Worm (Caenorhabditis elegans): ENCODE results near the gene rmd-6.
A peak's percentile ranks its signal among the peaks of the same experiment; 100 is the strongest.

Gene rmd-6

ce11 chrIV:5085782-5086181 lies 17.1 kb downstream of the rmd-6 start:
- peak in 1 of 2 experiments; percentile 1 for TF ChIP-seq unc-62 (GFP tag; optimal IDR thresholded peaks at IDR 0.05 in 1 of 2)
- no peak for TF ChIP-seq unc-62 (tag; optimal IDR thresholded peaks at IDR 0.05)
- no peak for TF ChIP-seq Y105C5A.15 (GFP tag; IDR thresholded peaks at IDR 0.05)
- no peak for TF ChIP-seq nhr-111 (GFP tag; optimal IDR thresholded peaks at IDR 0.05)
- TF ChIP-seq nhr-76 (tag; optimal IDR thresholded peaks at IDR 0.05) = no peak
- TF ChIP-seq lin-1 (GFP tag; IDR thresholded peaks at IDR 0.05) = no peak
- TF ChIP-seq dve-1 (tag; optimal IDR thresholded peaks at IDR 0.05; ENCODE audit: insufficient read depth) = no peak
- peak; percentile 76 for TF ChIP-seq set-16 (GFP tag; IDR thresholded peaks at IDR 0.05)
- TF ChIP-seq lin-38 (GFP tag; IDR thresholded peaks at IDR 0.05) = no peak

ce11 chrIV:5086243-5086960 lies 17.8 kb downstream of the rmd-6 start:
- no peak; the same call in 1 of the 2 replicates for TF ChIP-seq dmd-6 (GFP tag; IDR thresholded peaks at IDR 0.05)
- TF ChIP-seq daf-19 (GFP tag; conservative IDR thresholded peaks at IDR 0.05) = 0 out of 2 replicates have a peak, but pooled peaks have one; percentile 38
- TF ChIP-seq vab-7 (GFP tag; IDR thresholded peaks at IDR 0.05) = no peak
- 0 out of 2 replicates have a peak, but pooled peaks have one; percentile 8 for TF ChIP-seq saeg-2 (GFP tag; IDR thresholded peaks at IDR 0.05)
- peak; percentile 83 for TF ChIP-seq aha-1 (tag)
- no peak for TF ChIP-seq lin-15B (tag; optimal IDR thresholded peaks at IDR 0.05)
- TF ChIP-seq fos-1 (tag; optimal IDR thresholded peaks at IDR 0.05) = no peak
- no peak for TF ChIP-seq nhr-111 (GFP tag; optimal IDR thresholded peaks at IDR 0.05)
- no peak for TF ChIP-seq attf-4 (tag; optimal IDR thresholded peaks at IDR 0.05)
- no peak for TF ChIP-seq ctbp-1 (GFP tag; IDR thresholded peaks at IDR 0.05)
- peak; percentile 16 for TF ChIP-seq duxl-1 (tag; optimal IDR thresholded peaks at IDR 0.05; ENCODE audit: poor library complexity)
- no peak for TF ChIP-seq lin-13 (GFP tag; optimal IDR thresholded peaks at IDR 0.05)
- TF ChIP-seq lim-7 (GFP tag; IDR thresholded peaks at IDR 0.05) = 0 out of 2 replicates have a peak, but pooled peaks have one; percentile 30
- no peak for TF ChIP-seq skn-1 (tag; optimal IDR thresholded peaks at IDR 0.05)
- TF ChIP-seq Y105C5A.15 (GFP tag; IDR thresholded peaks at IDR 0.05) = no peak
- TF ChIP-seq T26A8.4 (GFP tag; IDR thresholded peaks at IDR 0.05) = 0 out of 2 replicates have a peak, but pooled peaks have one; percentile 39
- TF ChIP-seq fkh-10 (GFP tag; optimal IDR thresholded peaks at IDR 0.05) = no peak
- TF ChIP-seq ama-1 (optimal IDR thresholded peaks at IDR 0.05) = peak; percentile 18
- TF ChIP-seq egl-43 (GFP tag; IDR thresholded peaks at IDR 0.05) = no peak
- TF ChIP-seq nhr-77 (tag; optimal IDR thresholded peaks at IDR 0.05) = peak; percentile 6
- TF ChIP-seq dve-1 (tag; optimal IDR thresholded peaks at IDR 0.05; ENCODE audit: insufficient read depth) = peak; percentile 29
- peak in 1 of 2 experiments; percentile 7 for TF ChIP-seq lsy-2 (tag; optimal IDR thresholded peaks at IDR 0.05)
- TF ChIP-seq mep-1 (tag; optimal IDR thresholded peaks at IDR 0.05) = peak; percentile 40
- TF ChIP-seq pha-4 (GFP tag; IDR thresholded peaks at IDR 0.05) = peak; percentile 35; the same call in 1 of the 2 replicates
- TF ChIP-seq pha-4 (tag; optimal IDR thresholded peaks at IDR 0.05) = no peak
- peak; percentile 55 for TF ChIP-seq T20F7.1 (GFP tag; optimal IDR thresholded peaks at IDR 0.05)
- TF ChIP-seq nhr-237 (tag; optimal IDR thresholded peaks at IDR 0.05) = no peak
- TF ChIP-seq unc-62 (GFP tag; optimal IDR thresholded peaks at IDR 0.05 in 1 of 2) = peak in 1 of 2 experiments; percentile 51
- no peak for TF ChIP-seq unc-62 (tag; optimal IDR thresholded peaks at IDR 0.05)
- TF ChIP-seq snpc-1.2 (GFP tag; IDR thresholded peaks at IDR 0.05) = peak; percentile 18; the same call in 1 of the 2 replicates
- no peak for TF ChIP-seq cey-2 (tag; optimal IDR thresholded peaks at IDR 0.05; ENCODE audit: borderline replicate concordance, insufficient read depth)
- TF ChIP-seq egl-27 (tag; optimal IDR thresholded peaks at IDR 0.05) = no peak
- no peak for TF ChIP-seq Y5F2A.4 (GFP tag; optimal IDR thresholded peaks at IDR 0.05)

ce11 chrIV:5086961-5087326 lies 18.3 kb downstream of the rmd-6 start:
- TF ChIP-seq ces-1 (GFP tag; optimal IDR thresholded peaks at IDR 0.05) = no peak
- 0 out of 2 replicates have a peak, but pooled peaks have one; percentile 14 for TF ChIP-seq saeg-2 (GFP tag; IDR thresholded peaks at IDR 0.05)
- no peak for TF ChIP-seq nhr-76 (tag; optimal IDR thresholded peaks at IDR 0.05)
- no peak for TF ChIP-seq ZK546.5 (tag; optimal IDR thresholded peaks at IDR 0.05)
- TF ChIP-seq dmd-8 (GFP tag; IDR thresholded peaks at IDR 0.05) = 0 out of 2 replicates have a peak, but pooled peaks have one; percentile 37
- TF ChIP-seq hif-1 (tag; optimal IDR thresholded peaks at IDR 0.05) = no peak
- TF ChIP-seq nhr-10 (tag; optimal IDR thresholded peaks at IDR 0.05) = no peak
- TF ChIP-seq mdl-1 (tag; optimal IDR thresholded peaks at IDR 0.05) = no peak
- TF ChIP-seq snpc-1.2 (GFP tag; IDR thresholded peaks at IDR 0.05) = peak; percentile 11; the same call in 1 of the 2 replicates
- TF ChIP-seq zfp-3 (GFP tag; conservative IDR thresholded peaks at IDR 0.05) = 0 out of 2 replicates have a peak, but pooled peaks have one; percentile 50
- no peak for TF ChIP-seq nhr-25 (tag; optimal IDR thresholded peaks at IDR 0.05; ENCODE audit: borderline replicate concordance, insufficient read depth)
- no peak for TF ChIP-seq F49E8.2 (tag; optimal IDR thresholded peaks at IDR 0.05; ENCODE audit: borderline replicate concordance)
- 0 out of 2 replicates have a peak, but pooled peaks have one; percentile 10 for TF ChIP-seq lin-1 (GFP tag; IDR thresholded peaks at IDR 0.05)
- no peak for TF ChIP-seq lin-13 (GFP tag; optimal IDR thresholded peaks at IDR 0.05)
- 0 out of 2 replicates have a peak, but pooled peaks have one; percentile 8 for TF ChIP-seq D1046.2 (GFP tag; IDR thresholded peaks at IDR 0.05)
